Fruit fly (Drosophila melanogaster): Measurements from ENCODE around the gene CG18596.

CG18596 gene

dm6 chr3R:22381077-22381476 lies 5.4 kb downstream of the CG18596 start, which contains the start of gene CG43342:
CG43342 (plus strand) TSS chr3R:22381340.
- TF ChIP-seq Sin3A (optimal IDR thresholded peaks at IDR 0.05), result no peak
- no peak for TF ChIP-seq insv (optimal IDR thresholded peaks at IDR 0.05)
- no peak for TF ChIP-seq ttk (optimal IDR thresholded peaks at IDR 0.05)
- no peak for TF ChIP-seq h (optimal IDR thresholded peaks at IDR 0.05)
- no peak for TF ChIP-seq Myc (optimal IDR thresholded peaks at IDR 0.05)
- no peak for TF ChIP-seq psq (optimal IDR thresholded peaks at IDR 0.05)

- TF ChIP-seq psq (optimal IDR thresholded peaks at IDR 0.05) (no peak), insv (optimal IDR thresholded peaks at IDR 0.05) (no peak), ttk (optimal IDR thresholded peaks at IDR 0.05) (no peak), Sin3A (optimal IDR thresholded peaks at IDR 0.05) (no peak), h (optimal IDR thresholded peaks at IDR 0.05) (no peak), Myc (optimal IDR thresholded peaks at IDR 0.05) (no peak)
Observed at dm6 chr3R:22381735-22382134, 6.0 kb downstream of the CG18596 start, which contains the start of gene Gpdh3. Gpdh3 (plus strand) TSS chr3R:22382035.

DNA sequence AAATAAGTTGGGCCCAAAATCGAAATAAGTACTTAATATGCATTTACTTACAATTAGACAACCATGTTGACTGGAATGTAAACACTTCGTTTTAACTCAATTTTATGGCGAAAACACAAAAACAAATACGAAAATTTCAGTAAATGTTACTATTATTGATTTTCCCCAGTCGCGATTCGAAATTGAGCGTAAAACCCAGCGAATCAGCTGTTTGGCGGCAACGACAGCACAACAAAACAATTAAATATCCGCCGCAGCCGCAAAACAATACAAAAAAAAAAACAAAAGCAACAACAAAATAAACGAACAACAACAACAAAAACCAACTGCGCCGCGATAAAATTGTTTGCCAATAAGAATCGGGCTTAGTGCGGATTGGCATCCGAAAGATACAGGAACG lies 13.9 kb downstream of the CG18596 start, which contains the start of the genes CAH8 and CG7059:
CAH8 (minus strand) TSS at position 101 of the 400 bp plus-strand sequence.
CG7059 (plus strand) TSS at position 167 of the 400 bp plus-strand sequence.
- no peak for TF ChIP-seq Myc (optimal IDR thresholded peaks at IDR 0.05)
- no peak for TF ChIP-seq ttk (optimal IDR thresholded peaks at IDR 0.05)
- no peak for TF ChIP-seq psq (optimal IDR thresholded peaks at IDR 0.05)
- no peak for TF ChIP-seq insv (optimal IDR thresholded peaks at IDR 0.05)
- TF ChIP-seq h (optimal IDR thresholded peaks at IDR 0.05), result no peak
- TF ChIP-seq Sin3A (optimal IDR thresholded peaks at IDR 0.05), result no peak

- TF ChIP-seq ttk (optimal IDR thresholded peaks at IDR 0.05) (no peak), insv (optimal IDR thresholded peaks at IDR 0.05) (no peak), Myc (optimal IDR thresholded peaks at IDR 0.05) (no peak), h (optimal IDR thresholded peaks at IDR 0.05) (no peak), Sin3A (optimal IDR thresholded peaks at IDR 0.05) (no peak), psq (optimal IDR thresholded peaks at IDR 0.05) (no peak)
Observed at dm6 chr3R:22390109-22390508, 14.4 kb downstream of the CG18596 start.

dm6 chr3R:22394004-22394403 lies 18.3 kb downstream of the CG18596 start, which contains the start of gene CG13857:
CG13857 (minus strand) TSS chr3R:22394104.
- no peak for TF ChIP-seq psq (optimal IDR thresholded peaks at IDR 0.05)
- TF ChIP-seq Sin3A (optimal IDR thresholded peaks at IDR 0.05), result no peak

dm6 chr3R:22395409-22396178 lies 19.9 kb downstream of the CG18596 start:
- TF ChIP-seq psq (optimal IDR thresholded peaks at IDR 0.05), result no peak
- no peak for TF ChIP-seq ttk (optimal IDR thresholded peaks at IDR 0.05)
- TF ChIP-seq insv (optimal IDR thresholded peaks at IDR 0.05), result no peak
- no peak for TF ChIP-seq Sin3A (optimal IDR thresholded peaks at IDR 0.05)
- no peak for TF ChIP-seq h (optimal IDR thresholded peaks at IDR 0.05)
- no peak for TF ChIP-seq Myc (optimal IDR thresholded peaks at IDR 0.05)

- TF ChIP-seq h (optimal IDR thresholded peaks at IDR 0.05) (no peak), Myc (optimal IDR thresholded peaks at IDR 0.05) (no peak)
Observed at dm6 chr3R:22396238-22396772, 20.6 kb downstream of the CG18596 start.

- TF ChIP-seq Sin3A (optimal IDR thresholded peaks at IDR 0.05) (no peak), Myc (optimal IDR thresholded peaks at IDR 0.05) (no peak), h (optimal IDR thresholded peaks at IDR 0.05) (no peak), ttk (optimal IDR thresholded peaks at IDR 0.05) (no peak), psq (optimal IDR thresholded peaks at IDR 0.05) (no peak), insv (optimal IDR thresholded peaks at IDR 0.05) (no peak)
Observed at dm6 chr3R:22397068-22397700, 21.5 kb downstream of the CG18596 start.

- no peak for TF ChIP-seq h (optimal IDR thresholded peaks at IDR 0.05)
- no peak for TF ChIP-seq insv (optimal IDR thresholded peaks at IDR 0.05)
- TF ChIP-seq Myc (optimal IDR thresholded peaks at IDR 0.05), result no peak
- TF ChIP-seq Sin3A (optimal IDR thresholded peaks at IDR 0.05), result no peak
- TF ChIP-seq psq (optimal IDR thresholded peaks at IDR 0.05), result no peak
- no peak for TF ChIP-seq ttk (optimal IDR thresholded peaks at IDR 0.05)
Observed at dm6 chr3R:22400246-22400645, 24.5 kb downstream of the CG18596 start.

DNA sequence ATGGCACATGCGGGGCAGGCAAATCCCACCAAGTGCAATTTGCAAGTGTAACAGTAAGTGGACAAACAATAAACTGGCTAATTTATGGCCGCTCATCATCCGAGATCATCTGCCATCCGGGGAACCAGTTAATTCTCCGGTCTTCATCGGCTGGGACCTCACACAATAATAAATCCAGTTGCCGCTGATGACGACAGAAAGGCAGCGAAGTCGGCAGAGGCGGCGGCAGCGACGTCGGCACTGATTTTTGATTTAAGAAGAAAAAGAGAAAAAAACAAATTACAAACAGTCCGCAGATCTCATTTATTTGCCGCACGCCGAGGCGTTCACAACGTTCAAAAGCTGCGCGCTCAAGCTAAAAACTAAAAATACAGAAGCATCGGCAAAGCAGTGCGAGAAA lies 26.6 kb downstream of the CG18596 start, which contains the start of gene CG13856:
CG13856 (plus strand) TSS at position 301 of the 400 bp plus-strand sequence.
- TF ChIP-seq Myc (optimal IDR thresholded peaks at IDR 0.05), result no peak
- no peak for TF ChIP-seq Sin3A (optimal IDR thresholded peaks at IDR 0.05)
- no peak for TF ChIP-seq insv (optimal IDR thresholded peaks at IDR 0.05)
- no peak for TF ChIP-seq ttk (optimal IDR thresholded peaks at IDR 0.05)
- TF ChIP-seq h (optimal IDR thresholded peaks at IDR 0.05), result no peak
- no peak for TF ChIP-seq psq (optimal IDR thresholded peaks at IDR 0.05)

- TF ChIP-seq Myc (optimal IDR thresholded peaks at IDR 0.05), result no peak
- TF ChIP-seq psq (optimal IDR thresholded peaks at IDR 0.05), result no peak
- TF ChIP-seq Sin3A (optimal IDR thresholded peaks at IDR 0.05), result no peak
- TF ChIP-seq ttk (optimal IDR thresholded peaks at IDR 0.05), result no peak
- TF ChIP-seq h (optimal IDR thresholded peaks at IDR 0.05), result no peak
- TF ChIP-seq insv (optimal IDR thresholded peaks at IDR 0.05), result no peak
Observed at dm6 chr3R:22405639-22406038, 29.9 kb downstream of the CG18596 start, which contains the start of gene CG13855. CG13855 (plus strand) TSS chr3R:22405939.
